Fruit fly (Drosophila melanogaster) S2 (cell line): Measurements from ENCODE around the gene Dif.

ENCODE experiments used
- CG8478 ChIP-seq: fragments of >200 bp; optimal IDR thresholded peaks from 2 replicates; lab custom pipeline; 2018
- CTCF ChIP-seq, 2 experiments: fragments of >200 bp; optimal IDR thresholded peaks; 2 replicates each; lab custom pipeline; 2018

DNA sequence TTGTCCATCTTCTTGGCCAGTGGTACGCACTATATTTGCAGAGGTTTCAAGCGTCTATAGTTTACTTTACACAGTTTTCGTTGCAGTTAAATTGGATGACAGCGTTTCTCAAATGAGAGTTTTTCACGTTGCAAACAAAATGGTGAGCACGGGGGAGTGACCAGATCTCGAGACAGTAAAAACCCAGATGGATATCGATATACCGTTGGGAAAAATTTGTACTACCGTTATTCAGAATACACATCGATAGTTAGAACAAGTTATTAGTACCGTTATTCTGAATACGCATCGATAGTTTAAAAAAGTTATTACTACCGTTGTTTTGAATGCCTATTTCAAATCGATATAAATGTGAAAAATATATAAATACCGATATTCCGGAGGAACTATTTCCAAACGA is 44.7 kb upstream of the Dif start, which contains the start of gene cass:
- no peak for TF ChIP-seq CG8478 (lab: Kevin White, UChicago)
- peak in 1 of 2 experiments; percentile 28 for TF ChIP-seq CTCF (optimal IDR thresholded peaks at IDR 0.05; lab: Kevin White, UChicago)
